Worm (Caenorhabditis elegans): ENCODE data around the gene F44D12.16.

DNA sequence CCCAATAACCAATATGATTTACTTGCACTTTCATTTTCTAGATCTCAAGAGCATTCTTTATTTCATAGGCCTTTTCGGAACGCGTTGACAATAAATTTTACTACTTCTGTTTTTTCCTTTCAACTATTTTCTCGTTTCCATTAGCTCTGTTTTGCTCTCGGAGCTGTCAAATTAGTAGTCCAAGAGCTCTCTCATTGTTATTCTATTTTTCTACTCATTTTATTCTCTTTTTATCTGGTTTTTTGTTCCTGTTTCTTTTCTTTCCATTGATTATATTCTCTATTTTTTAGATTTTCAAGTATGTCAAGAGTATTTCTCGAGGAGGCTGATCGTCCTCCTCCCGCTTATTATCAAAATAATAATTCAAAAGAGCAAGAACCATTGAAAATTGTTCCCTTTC is 18.2 kb downstream of the F44D12.16 start, which contains the start of gene T04B2.3:
- TF ChIP-seq mes-2 (tag; optimal IDR thresholded peaks at IDR 0.05; ENCODE audit: poor library complexity, severe bottlenecking), result no peak
- TF ChIP-seq ces-1 (GFP tag; optimal IDR thresholded peaks at IDR 0.05), result no peak
- TF ChIP-seq lsy-2 (tag; optimal IDR thresholded peaks at IDR 0.05), result no peak
